Fruit fly (Drosophila melanogaster): ENCODE results near the gene CG11109.

DNA sequence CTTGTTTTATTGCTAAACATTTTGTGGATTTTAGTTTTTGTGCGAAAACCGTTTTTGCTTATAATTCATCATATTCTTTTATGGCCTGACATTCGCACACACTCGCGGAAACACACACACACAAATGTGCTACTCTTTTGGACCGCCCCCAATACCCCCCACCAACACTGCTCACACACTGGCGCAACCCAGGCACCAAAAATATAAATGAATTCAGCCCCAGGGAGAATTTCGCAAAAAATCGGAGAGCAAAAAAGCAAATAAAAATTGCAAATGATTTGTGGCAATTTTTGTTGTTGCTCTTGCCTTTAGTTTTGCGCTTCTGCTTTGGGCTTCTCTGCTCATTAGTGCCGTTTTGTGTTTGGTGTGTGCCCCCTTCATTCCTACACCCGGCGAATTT, 48.8 kb upstream of the CG11109 start:
- TF ChIP-seq Sin3A (optimal IDR thresholded peaks at IDR 0.05) (no peak), psq (optimal IDR thresholded peaks at IDR 0.05) (no peak)
